ENCODE assay signal across 5 worm cellular contexts in the genomic region with DNA sequence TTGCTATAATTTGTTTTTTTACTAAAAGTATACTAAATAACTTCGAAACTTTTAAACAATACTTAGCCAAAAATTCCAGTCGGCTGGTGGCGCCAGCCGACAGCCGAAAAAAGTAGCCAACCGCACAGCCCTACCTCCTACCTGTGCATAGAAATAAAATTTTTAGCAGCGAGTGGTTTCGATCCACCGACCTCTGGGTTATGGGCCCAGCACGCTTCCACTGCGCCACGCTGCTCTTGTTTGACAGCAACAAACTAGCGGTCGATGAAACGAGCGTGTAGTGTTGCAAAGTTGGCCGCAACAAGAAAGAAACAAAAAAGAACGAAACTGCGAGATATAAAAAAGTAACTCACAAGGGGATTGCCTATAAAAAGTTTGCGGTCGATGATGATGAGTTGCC.
TF ChIP-seq lines count a peak whose summit lies in the region.

No protein-coding gene starts in this region.

TF ChIP-seq in whole organism, L1 larva, 84 proteins besides CTCF, POLR2A, EP300 and RAD21 (continues in another document):
- TF ChIP-seq lin-14 (GFP tag; optimal IDR thresholded peaks at IDR 0.05; lab: Kevin White, UChicago) (peak; percentile 52), ceh-63 (GFP tag; optimal IDR thresholded peaks at IDR 0.05; lab: Kevin White, UChicago) (no peak), ztf-4 (tag; optimal IDR thresholded peaks at IDR 0.05; lab: Kevin White, UChicago) (no peak), vab-15 (tag; optimal IDR thresholded peaks at IDR 0.05; lab: Kevin White, UChicago) (no peak), efl-1 (optimal IDR thresholded peaks at IDR 0.05; lab: Kevin White, UChicago) (no peak), efl-1 (GFP tag; optimal IDR thresholded peaks at IDR 0.05 in 1 of 2; lab: Kevin White, UChicago) (no peak), lin-15B (tag; optimal IDR thresholded peaks at IDR 0.05; lab: Kevin White, UChicago) (no peak), snu-23 (GFP tag; optimal IDR thresholded peaks at IDR 0.05; lab: Kevin White, UChicago) (peak; percentile 69), ceh-88 (GFP tag; IDR thresholded peaks at IDR 0.05; lab: Robert Waterston, UW) (no peak), fkh-10 (GFP tag; optimal IDR thresholded peaks at IDR 0.05; lab: Kevin White, UChicago) (no peak), mep-1 (tag; optimal IDR thresholded peaks at IDR 0.05; lab: Kevin White, UChicago) (peak; percentile 46), swsn-7 (tag; optimal IDR thresholded peaks at IDR 0.05; lab: Kevin White, UChicago) (peak; percentile 36), aly-2 (tag; optimal IDR thresholded peaks at IDR 0.05; lab: Kevin White, UChicago) (no peak), nhr-47 (tag; optimal IDR thresholded peaks at IDR 0.05; lab: Kevin White, UChicago) (peak; percentile 61), unc-86 (tag; optimal IDR thresholded peaks at IDR 0.05; lab: Kevin White, UChicago) (no peak), mdl-1 (tag; optimal IDR thresholded peaks at IDR 0.05; lab: Kevin White, UChicago) (peak in 1 of 2 experiments; percentile 53), efl-3 (GFP tag; optimal IDR thresholded peaks at IDR 0.05; lab: Kevin White, UChicago) (no peak), elt-3 (tag; optimal IDR thresholded peaks at IDR 0.05; lab: Kevin White, UChicago) (peak in 1 of 6 experiments; percentile 31)

TF ChIP-seq in whole organism, L3 larva, 47 proteins besides CTCF, POLR2A, EP300 and RAD21:
- TF ChIP-seq hmg-11 (tag; optimal IDR thresholded peaks at IDR 0.05; lab: Kevin White, UChicago) (peak; percentile 53), mml-1 (tag; optimal IDR thresholded peaks at IDR 0.05; lab: Kevin White, UChicago) (no peak), nhr-25 (tag; optimal IDR thresholded peaks at IDR 0.05; lab: Kevin White, UChicago) (no peak), pha-4 (tag; optimal IDR thresholded peaks at IDR 0.05; lab: Kevin White, UChicago) (peak; percentile 53), nhr-43 (tag; optimal IDR thresholded peaks at IDR 0.05; lab: Kevin White, UChicago; ENCODE audit: poor library complexity, severe bottlenecking) (no peak), jun-1 (tag; optimal IDR thresholded peaks at IDR 0.05; lab: Kevin White, UChicago) (peak; percentile 30), nfya-1 (tag; optimal IDR thresholded peaks at IDR 0.05; lab: Kevin White, UChicago; ENCODE audit: insufficient read depth) (peak; percentile 33), skn-1 (tag; optimal IDR thresholded peaks at IDR 0.05; lab: Kevin White, UChicago) (peak; percentile 8), ceh-82 (tag; optimal IDR thresholded peaks at IDR 0.05; lab: Kevin White, UChicago) (no peak), ceh-28 (tag; optimal IDR thresholded peaks at IDR 0.05; lab: Kevin White, UChicago) (no peak), tbx-2 (tag; optimal IDR thresholded peaks at IDR 0.05; lab: Kevin White, UChicago) (peak; percentile 35), nhr-11 (tag; optimal IDR thresholded peaks at IDR 0.05; lab: Kevin White, UChicago) (no peak), snpc-4 (tag; optimal IDR thresholded peaks at IDR 0.05; lab: Kevin White, UChicago) (no peak), unc-62 (GFP tag; optimal IDR thresholded peaks at IDR 0.05; lab: Kevin White, UChicago) (no peak), elt-2 (tag; optimal IDR thresholded peaks at IDR 0.05; lab: Kevin White, UChicago) (peak; percentile 41), nhr-12 (tag; optimal IDR thresholded peaks at IDR 0.05; lab: Kevin White, UChicago) (no peak), lin-39 (tag; optimal IDR thresholded peaks at IDR 0.05; lab: Kevin White, UChicago) (peak; percentile 35), lsy-12 (tag; optimal IDR thresholded peaks at IDR 0.05; lab: Kevin White, UChicago) (peak; percentile 68)
TF ChIP-seq in whole organism, L3 larva: peak in this region for 9.

TF ChIP-seq in whole organism, early embryonic, 17 proteins besides CTCF, POLR2A, EP300 and RAD21:
- 0 out of 2 replicates have a peak, but pooled peaks have one; percentile 25 for TF ChIP-seq tbx-37 (GFP tag; conservative IDR thresholded peaks at IDR 0.05; lab: Robert Waterston, UW)
- TF ChIP-seq sea-1 (GFP tag; conservative IDR thresholded peaks at IDR 0.05; lab: Robert Waterston, UW), result no peak; the same call in 1 of the 2 replicates
- 0 out of 2 replicates have a peak, but pooled peaks have one; percentile 12 for TF ChIP-seq scrt-1 (GFP tag; IDR thresholded peaks at IDR 0.05; lab: Robert Waterston, UW)
- TF ChIP-seq aly-1 (tag; optimal IDR thresholded peaks at IDR 0.05; lab: Kevin White, UChicago), result no peak
- TF ChIP-seq ets-7 (tag; optimal IDR thresholded peaks at IDR 0.05; lab: Kevin White, UChicago), result no peak
- TF ChIP-seq flt-1 (GFP tag; IDR thresholded peaks at IDR 0.05; lab: Robert Waterston, UW), result peak; percentile 42
- TF ChIP-seq pes-1 (GFP tag; IDR thresholded peaks at IDR 0.05; lab: Robert Waterston, UW), result peak; percentile 72
- peak; percentile 46 for TF ChIP-seq ceh-13 (GFP tag; optimal IDR thresholded peaks at IDR 0.05; lab: Kevin White, UChicago)

TF ChIP-seq in whole organism, midembryonic, 9 proteins besides CTCF, POLR2A, EP300 and RAD21:
- TF ChIP-seq cog-1 (tag; optimal IDR thresholded peaks at IDR 0.05; lab: Kevin White, UChicago), result no peak
- TF ChIP-seq T22C8.4 (GFP tag; IDR thresholded peaks at IDR 0.05; lab: Robert Waterston, UW), result no peak
- TF ChIP-seq klf-2 (GFP tag; conservative IDR thresholded peaks at IDR 0.05; lab: Robert Waterston, UW), result no peak
- 0 out of 2 replicates have a peak, but pooled peaks have one; percentile 28 for TF ChIP-seq ref-1 (GFP tag; conservative IDR thresholded peaks at IDR 0.05; lab: Robert Waterston, UW)
- peak; percentile 63; the same call in 1 of the 2 replicates for TF ChIP-seq tab-1 (GFP tag; IDR thresholded peaks at IDR 0.05; lab: Robert Waterston, UW)
- TF ChIP-seq flt-1 (GFP tag; IDR thresholded peaks at IDR 0.05; lab: Robert Waterston, UW), result peak; percentile 82

TF ChIP-seq in whole organism, young adult, 124 proteins besides CTCF, POLR2A, EP300 and RAD21 (continues in another document):
- TF ChIP-seq ets-4 (GFP tag; optimal IDR thresholded peaks at IDR 0.05; lab: Kevin White, UChicago) (peak; percentile 9), snpc-4 (GFP tag; optimal IDR thresholded peaks at IDR 0.05; lab: Kevin White, UChicago) (peak; percentile 51), snpc-4 (tag; optimal IDR thresholded peaks at IDR 0.05; lab: Kevin White, UChicago) (peak in 3 of 4 experiments; percentile 28 to 77 (median 73)), hmg-1.2 (GFP tag; IDR thresholded peaks at IDR 0.05; lab: Robert Waterston, UW) (peak; percentile 67), lir-1 (GFP tag; conservative IDR thresholded peaks at IDR 0.05; lab: Robert Waterston, UW) (no peak), atf-7 (tag; optimal IDR thresholded peaks at IDR 0.05; lab: Kevin White, UChicago) (peak; percentile 53), chd-7 (tag; optimal IDR thresholded peaks at IDR 0.05; lab: Kevin White, UChicago) (peak; percentile 73), unc-130 (GFP tag; optimal IDR thresholded peaks at IDR 0.05; lab: Kevin White, UChicago) (peak; percentile 43), K12H6.12 (tag; optimal IDR thresholded peaks at IDR 0.05; lab: Kevin White, UChicago) (peak; percentile 7), ceh-58 (GFP tag; IDR thresholded peaks at IDR 0.05; lab: Robert Waterston, UW) (no peak), ztf-18 (tag; optimal IDR thresholded peaks at IDR 0.05; lab: Kevin White, UChicago) (peak; percentile 57), mes-4 (tag; optimal IDR thresholded peaks at IDR 0.05; lab: Kevin White, UChicago) (peak; percentile 63), F10E7.11 (tag; optimal IDR thresholded peaks at IDR 0.05; lab: Kevin White, UChicago) (no peak), nfyb-1 (GFP tag; IDR thresholded peaks at IDR 0.05; lab: Robert Waterston, UW) (peak; percentile 81), ztf-26 (tag; optimal IDR thresholded peaks at IDR 0.05; lab: Kevin White, UChicago) (peak; percentile 50), ztf-6 (GFP tag; IDR thresholded peaks at IDR 0.05; lab: Robert Waterston, UW) (no peak), B0336.3 (GFP tag; IDR thresholded peaks at IDR 0.05; lab: Robert Waterston, UW) (0 out of 2 replicates have a peak, but pooled peaks have one; percentile 16), repo-1 (tag; optimal IDR thresholded peaks at IDR 0.05; lab: Kevin White, UChicago) (peak; percentile 13), F23B12.7 (tag; optimal IDR thresholded peaks at IDR 0.05; lab: Kevin White, UChicago; ENCODE audit: insufficient read depth) (peak; percentile 7), ztf-28 (GFP tag; IDR thresholded peaks at IDR 0.05; lab: Robert Waterston, UW) (no peak), F39B2.1 (GFP tag; IDR thresholded peaks at IDR 0.05; lab: Robert Waterston, UW) (0 out of 2 replicates have a peak, but pooled peaks have one; percentile 41), zfh-2 (GFP tag; conservative IDR thresholded peaks at IDR 0.05; lab: Robert Waterston, UW) (no peak), madf-10 (tag; optimal IDR thresholded peaks at IDR 0.05; lab: Kevin White, UChicago) (peak; percentile 49), lin-40 (tag; optimal IDR thresholded peaks at IDR 0.05; lab: Kevin White, UChicago) (peak; percentile 52), unc-62 (GFP tag; optimal IDR thresholded peaks at IDR 0.05; lab: Kevin White, UChicago) (no peak), madf-6 (GFP tag; IDR thresholded peaks at IDR 0.05; lab: Robert Waterston, UW) (no peak), dpl-1 (GFP tag; optimal IDR thresholded peaks at IDR 0.05; lab: Kevin White, UChicago) (no peak), Y56A3A.18 (GFP tag; IDR thresholded peaks at IDR 0.05; lab: Robert Waterston, UW) (peak; percentile 74), snpc-1.3 (tag; optimal IDR thresholded peaks at IDR 0.05; lab: Kevin White, UChicago; ENCODE audit: insufficient read depth) (peak; percentile 46), mxl-1 (tag; optimal IDR thresholded peaks at IDR 0.05; lab: Kevin White, UChicago) (peak; percentile 84), lin-26 (GFP tag; IDR thresholded peaks at IDR 0.05; lab: Robert Waterston, UW) (peak; percentile 87), cebp-1 (GFP tag; IDR thresholded peaks at IDR 0.05; lab: Robert Waterston, UW) (no peak), cebp-1 (tag; optimal IDR thresholded peaks at IDR 0.05; lab: Kevin White, UChicago) (peak; percentile 64), nhr-80 (tag; optimal IDR thresholded peaks at IDR 0.05; lab: Kevin White, UChicago) (peak; percentile 29), ZK185.1 (tag; optimal IDR thresholded peaks at IDR 0.05; lab: Kevin White, UChicago; ENCODE audit: poor library complexity, severe bottlenecking) (peak; percentile 21), snpc-3.4 (tag; optimal IDR thresholded peaks at IDR 0.05; lab: Kevin White, UChicago) (peak; percentile 25), die-1 (tag; optimal IDR thresholded peaks at IDR 0.05; lab: Kevin White, UChicago) (peak; percentile 71), rcor-1 (GFP tag; IDR thresholded peaks at IDR 0.05; lab: Robert Waterston, UW) (peak; percentile 50; the same call in 1 of the 2 replicates), ceh-79 (tag; optimal IDR thresholded peaks at IDR 0.05; lab: Kevin White, UChicago) (peak; percentile 25), rec-8 (tag; optimal IDR thresholded peaks at IDR 0.05; lab: Kevin White, UChicago) (peak; percentile 7 to 42)

Comparison
In these comparisons a context has a peak if more than half of its experiments do, and no peak if none do; other contexts are left out.
1. Of the 8 proteins assayed by ChIP-seq in both whole organism, young adult and whole organism, L1 larva: peak only in whole organism, young adult: snpc-4 and unc-130; only in whole organism, L1 larva: none; in both: nhr-90; in neither: 3; mixed calls (peak in some experiments, not most) for 2.